Fruit fly (Drosophila melanogaster): ENCODE results near the gene CG31909.

The CG31909 gene

dm6 chr2L:7284121-7284520, 26.8 kb downstream of the CG31909 start:
- TF ChIP-seq Eip78C (GFP tag): no peak
- TF ChIP-seq Hr38 (GFP tag; optimal IDR thresholded peaks at IDR 0.05): no peak
- no peak for TF ChIP-seq pdm3 (GFP tag; optimal IDR thresholded peaks at IDR 0.05)
- TF ChIP-seq Smox (GFP tag; optimal IDR thresholded peaks at IDR 0.05): no peak
- no peak for TF ChIP-seq Sox102F (GFP tag; optimal IDR thresholded peaks at IDR 0.05)
- TF ChIP-seq CG3919 (GFP tag; optimal IDR thresholded peaks at IDR 0.05): no peak
- TF ChIP-seq CG31627 (GFP tag; optimal IDR thresholded peaks at IDR 0.05): no peak
- no peak for TF ChIP-seq acj6 (GFP tag; optimal IDR thresholded peaks at IDR 0.05)
- TF ChIP-seq Gug (GFP tag; IDR thresholded peaks at IDR 0.05): no peak

- TF ChIP-seq CG4318 (GFP tag; optimal IDR thresholded peaks at IDR 0.05) (no peak), Blimp-1 (GFP tag; optimal IDR thresholded peaks at IDR 0.05) (no peak), eg (GFP tag; IDR thresholded peaks at IDR 0.05) (no peak), lz (GFP tag; optimal IDR thresholded peaks at IDR 0.05) (no peak), Sox102F (GFP tag; optimal IDR thresholded peaks at IDR 0.05) (no peak), CG11294 (GFP tag; IDR thresholded peaks at IDR 0.05) (no peak), CG34406 (GFP tag; optimal IDR thresholded peaks at IDR 0.05) (no peak), CG10669 (GFP tag; optimal IDR thresholded peaks at IDR 0.05) (no peak), pdm3 (GFP tag; optimal IDR thresholded peaks at IDR 0.05) (no peak), CG32006 (GFP tag; optimal IDR thresholded peaks at IDR 0.05) (no peak), dac (GFP tag; optimal IDR thresholded peaks at IDR 0.05) (no peak), Hr4 (GFP tag; optimal IDR thresholded peaks at IDR 0.05) (no peak)
Observed at dm6 chr2L:7284791-7285190, 27.5 kb downstream of the CG31909 start.

- TF ChIP-seq Met (GFP tag; optimal IDR thresholded peaks at IDR 0.05) (no peak), CG3919 (GFP tag; optimal IDR thresholded peaks at IDR 0.05) (no peak), Eip75B (GFP tag; optimal IDR thresholded peaks at IDR 0.05) (no peak)
Observed at dm6 chr2L:7285862-7286261, 28.6 kb downstream of the CG31909 start.

dm6 chr2L:7289880-7290279, 32.6 kb downstream of the CG31909 start:
- TF ChIP-seq CG16779 (tag; optimal IDR thresholded peaks at IDR 0.05) (no peak), dsx (GFP tag; optimal IDR thresholded peaks at IDR 0.05; ENCODE audit: poor library complexity, severe bottlenecking) (peak; percentile 69), svp (GFP tag) (no peak), CG8319 (GFP tag; optimal IDR thresholded peaks at IDR 0.05) (no peak), topi (GFP tag; optimal IDR thresholded peaks at IDR 0.05) (no peak), CG3919 (GFP tag; optimal IDR thresholded peaks at IDR 0.05) (no peak), CG6854 (GFP tag; optimal IDR thresholded peaks at IDR 0.05) (no peak), CG11294 (GFP tag; IDR thresholded peaks at IDR 0.05) (no peak), Eip78C (GFP tag) (peak; percentile 37), CG32006 (GFP tag; optimal IDR thresholded peaks at IDR 0.05) (no peak), OdsH (GFP tag; optimal IDR thresholded peaks at IDR 0.05) (no peak), CG9139 (GFP tag; optimal IDR thresholded peaks at IDR 0.05) (no peak), CG8632 (GFP tag; optimal IDR thresholded peaks at IDR 0.05) (no peak), CG11762 (GFP tag; optimal IDR thresholded peaks at IDR 0.05; ENCODE audit: insufficient read depth) (no peak), Ets96B (tag; optimal IDR thresholded peaks at IDR 0.05) (no peak)

dm6 chr2L:7290577-7290976, 33.3 kb downstream of the CG31909 start:
- no peak for TF ChIP-seq Hr38 (GFP tag; optimal IDR thresholded peaks at IDR 0.05)
- peak; percentile 15 for TF ChIP-seq fd59A (GFP tag; optimal IDR thresholded peaks at IDR 0.05)
- peak; percentile 71 for TF ChIP-seq Eip78C (GFP tag)
- no peak for TF ChIP-seq CG7368 (GFP tag; optimal IDR thresholded peaks at IDR 0.05)
- TF ChIP-seq CG6163 (GFP tag; IDR thresholded peaks at IDR 0.05): 0 out of 3 replicates have a peak, but pooled peaks have one; percentile 23
- TF ChIP-seq ss (GFP tag; optimal IDR thresholded peaks at IDR 0.05): peak in 1 of 2 experiments; percentile 65
- TF ChIP-seq svp (GFP tag): peak; percentile 70
- TF ChIP-seq CG16779 (tag; optimal IDR thresholded peaks at IDR 0.05): no peak
- TF ChIP-seq Sox14 (GFP tag; optimal IDR thresholded peaks at IDR 0.05): peak; percentile 2
- TF ChIP-seq acj6 (GFP tag; optimal IDR thresholded peaks at IDR 0.05): peak; percentile 25
- peak; percentile 33 for TF ChIP-seq CG3919 (GFP tag; optimal IDR thresholded peaks at IDR 0.05)
- peak; percentile 47 for TF ChIP-seq OdsH (GFP tag; optimal IDR thresholded peaks at IDR 0.05)
- TF ChIP-seq pdm3 (GFP tag; optimal IDR thresholded peaks at IDR 0.05): peak; percentile 29
- TF ChIP-seq CG32006 (GFP tag; optimal IDR thresholded peaks at IDR 0.05): peak; percentile 26
- TF ChIP-seq vri (GFP tag; optimal IDR thresholded peaks at IDR 0.05): peak; percentile 8
- peak; percentile 56 for TF ChIP-seq Ets96B (tag; optimal IDR thresholded peaks at IDR 0.05)
- TF ChIP-seq Smox (GFP tag; optimal IDR thresholded peaks at IDR 0.05): peak; percentile 14
- peak; percentile 50 for TF ChIP-seq esn (GFP tag; optimal IDR thresholded peaks at IDR 0.05)
- TF ChIP-seq net (GFP tag; optimal IDR thresholded peaks at IDR 0.05): no peak
- peak; percentile 40 for TF ChIP-seq CG10631 (GFP tag; optimal IDR thresholded peaks at IDR 0.05)
- TF ChIP-seq achi (GFP tag; optimal IDR thresholded peaks at IDR 0.05): peak; percentile 9
- TF ChIP-seq CG11762 (GFP tag; optimal IDR thresholded peaks at IDR 0.05; ENCODE audit: insufficient read depth): no peak
- TF ChIP-seq CG8119 (GFP tag; IDR thresholded peaks at IDR 0.05): peak; percentile 25; the same call in 1 of the 3 replicates
- no peak for TF ChIP-seq CG1621 (tag; optimal IDR thresholded peaks at IDR 0.05)
